Fruit fly (Drosophila melanogaster) whole organism, embryonic: ENCODE measurements around the gene ara.

ENCODE experiments used
- Atf-2 ChIP-seq: fragments of 200-800 bp; sonication (Bioruptor generic); optimal IDR thresholded peaks from 2 replicates; lab custom pipeline; 2016; ENCODE audit warnings: missing biosample characterization, missing genetic modification characterization
- Bgb ChIP-seq: fragments of 200-800 bp; sonication (Bioruptor generic); IDR thresholded peaks from 2 replicates; pipeline ENCODE4 v1.3.6; 2022; ENCODE audit warnings: missing biosample characterization, missing genetic modification characterization; ENCODE audit not compliant: partially characterized antibody
- Blimp-1 ChIP-seq: fragments of 200-800 bp; sonication (Bioruptor generic); optimal IDR thresholded peaks from 3 replicates; lab custom pipeline; 2018; ENCODE audit warnings: missing biosample characterization, missing genetic modification characterization, mild to moderate bottlenecking, moderate library complexity, missing genetic modification reagents
- CG10959 ChIP-seq: fragments of 200-800 bp; sonication (Bioruptor generic); IDR thresholded peaks from 2 replicates; pipeline ENCODE4 v1.3.6; 2022; ENCODE audit warnings: missing biosample characterization, missing genetic modification characterization
- CG11560 ChIP-seq: fragments of 200-800 bp; sonication (Bioruptor generic); IDR thresholded peaks from 3 replicates; pipeline ENCODE4 v1.3.6; 2022; ENCODE audit warnings: missing biosample characterization, missing genetic modification characterization
- CG13424 ChIP-seq: fragments of 200-800 bp; sonication (Bioruptor generic); optimal IDR thresholded peaks from 2 replicates; lab custom pipeline; 2019; ENCODE audit warnings: missing biosample characterization, mild to moderate bottlenecking, missing genetic modification characterization, moderate library complexity
- CG16863 ChIP-seq: fragments of 200-800 bp; sonication (Bioruptor generic); optimal IDR thresholded peaks from 3 replicates; lab custom pipeline; 2016; ENCODE audit warnings: missing biosample characterization, missing genetic modification characterization
- CG17612 ChIP-seq: fragments of 200-800 bp; sonication (Bioruptor generic); IDR thresholded peaks from 2 replicates; pipeline ENCODE4 v1.3.6; 2022; ENCODE audit warnings: missing biosample characterization, missing genetic modification characterization
- CG17802 ChIP-seq: fragments of 200-800 bp; sonication (Bioruptor generic); optimal IDR thresholded peaks from 2 replicates; lab custom pipeline; 2018; ENCODE audit warnings: missing biosample characterization, mild to moderate bottlenecking, missing genetic modification characterization, moderate library complexity
- CG1792 ChIP-seq: fragments of 200-800 bp; sonication (Bioruptor generic); optimal IDR thresholded peaks from 2 replicates; lab custom pipeline; 2016; ENCODE audit warnings: missing biosample characterization, missing genetic modification characterization
- CG1832 ChIP-seq: fragments of 200-800 bp; sonication (Bioruptor generic); optimal IDR thresholded peaks from 2 replicates; lab custom pipeline; 2017; ENCODE audit warnings: missing biosample characterization, mild to moderate bottlenecking, missing genetic modification characterization, inconsistent platforms
- CG3847 ChIP-seq: fragments of 200-800 bp; sonication (Bioruptor generic); IDR thresholded peaks from 2 replicates; pipeline ENCODE4 v1.3.6; 2022; ENCODE audit warnings: missing biosample characterization, missing genetic modification characterization
- CG4730 ChIP-seq: fragments of 200-800 bp; sonication (Bioruptor generic); IDR thresholded peaks from 2 replicates; pipeline ENCODE4 v1.3.6; 2022; ENCODE audit warnings: missing biosample characterization, missing genetic modification characterization
- CG6272 ChIP-seq: fragments of 200-800 bp; sonication (Bioruptor generic); IDR thresholded peaks from 2 replicates; pipeline ENCODE4 v1.3.6; 2022; ENCODE audit warnings: missing biosample characterization, missing genetic modification characterization
- CG6683 ChIP-seq: fragments of 200-800 bp; sonication (Bioruptor generic); optimal IDR thresholded peaks from 2 replicates; lab custom pipeline; 2017; ENCODE audit warnings: missing biosample characterization, mild to moderate bottlenecking, missing genetic modification characterization, missing genetic modification reagents
- CG7357 ChIP-seq: fragments of 200-800 bp; sonication (Bioruptor generic); IDR thresholded peaks from 3 replicates; pipeline ENCODE4 v1.3.6; 2022; ENCODE audit warnings: missing biosample characterization, missing genetic modification characterization
- CG7786 ChIP-seq: fragments of 200-800 bp; sonication (Bioruptor generic); optimal IDR thresholded peaks from 2 replicates; lab custom pipeline; 2016; ENCODE audit warnings: missing biosample characterization, missing genetic modification characterization
- CG9437 ChIP-seq: fragments of 200-800 bp; sonication (Bioruptor generic); optimal IDR thresholded peaks from 2 replicates; lab custom pipeline; 2018; ENCODE audit warnings: missing biosample characterization, mild to moderate bottlenecking, missing genetic modification characterization
- D19A ChIP-seq: fragments of 200-800 bp; optimal IDR thresholded peaks from 3 replicates; lab custom pipeline; 2019; ENCODE audit warnings: missing biosample characterization, mild to moderate bottlenecking, missing genetic modification characterization, moderate library complexity
- Dad ChIP-seq: fragments of 200-800 bp; sonication (Bioruptor generic); optimal IDR thresholded peaks from 3 replicates; lab custom pipeline; 2016; ENCODE audit warnings: missing biosample characterization, missing genetic modification characterization
- Dll ChIP-seq: fragments of 200-800 bp; sonication (Bioruptor generic); IDR thresholded peaks from 4 replicates; pipeline ENCODE4 v1.3.6; 2022; ENCODE audit warnings: missing biosample characterization, missing genetic modification characterization; ENCODE audit not compliant: partially characterized antibody
- GATAe ChIP-seq: fragments of 200-800 bp; sonication (Bioruptor generic); conservative IDR thresholded peaks from 2 replicates; pipeline ENCODE4 v1.3.6; 2022; ENCODE audit warnings: missing biosample characterization, missing genetic modification characterization
- H15 ChIP-seq: fragments of 200-800 bp; sonication (Bioruptor generic); IDR thresholded peaks from 3 replicates; pipeline ENCODE4 v1.3.6; 2022; ENCODE audit warnings: missing biosample characterization, missing genetic modification characterization
- HLH3B ChIP-seq: fragments of 200-800 bp; sonication (Bioruptor generic); IDR thresholded peaks from 2 replicates; pipeline ENCODE4 v1.3.6; 2022; ENCODE audit warnings: missing biosample characterization, missing genetic modification characterization
- Hsf ChIP-seq: fragments of 200-800 bp; sonication (Bioruptor generic); optimal IDR thresholded peaks from 3 replicates; lab custom pipeline; 2016; ENCODE audit warnings: missing biosample characterization, missing genetic modification characterization
- Lpt ChIP-seq: fragments of >200 bp; optimal IDR thresholded peaks from 2 replicates; lab custom pipeline; 2018; ENCODE audit warnings: missing biosample characterization, missing genetic modification characterization
- Meics ChIP-seq: fragments of 200-800 bp; sonication (Bioruptor generic); optimal IDR thresholded peaks from 2 replicates; lab custom pipeline; 2017; ENCODE audit warnings: missing biosample characterization, mild to moderate bottlenecking, missing genetic modification characterization
- Nf-YB ChIP-seq: fragments of 200-800 bp; sonication (Bioruptor generic); optimal IDR thresholded peaks from 3 replicates; lab custom pipeline; 2019; ENCODE audit warnings: missing biosample characterization, mild to moderate bottlenecking, missing genetic modification characterization, moderate library complexity
- NfI ChIP-seq: fragments of 200-800 bp; sonication (Bioruptor generic); optimal IDR thresholded peaks from 3 replicates; lab custom pipeline; 2018; ENCODE audit warnings: missing biosample characterization, mild to moderate bottlenecking, missing genetic modification characterization, moderate library complexity
- Pdp1 ChIP-seq, 2 experiments: fragments of 200-800 bp; sonication (Bioruptor generic); optimal IDR thresholded peaks; 3 replicates each; lab custom pipeline; 2016; ENCODE audit warnings: missing biosample characterization in 2 of 2, missing genetic modification characterization in 2 of 2, mild to moderate bottlenecking in 1 of 2, moderate library complexity in 1 of 2
- Spps ChIP-seq: fragments of 200-800 bp; sonication (Bioruptor generic); optimal IDR thresholded peaks from 2 replicates; lab custom pipeline; 2018; ENCODE audit warnings: missing biosample characterization, mild to moderate bottlenecking, missing genetic modification characterization
- Stat92E ChIP-seq, 3 experiments: fragments of >200 bp in 2 of 3; fragments of 200-800 bp in 1 of 3; sonication (Bioruptor generic) in 1 of 3; optimal IDR thresholded peaks; 2 replicates each; lab custom pipeline; 2017 to 2019; ENCODE audit warnings: missing biosample characterization in 3 of 3, missing genetic modification characterization in 3 of 3, mild to moderate bottlenecking in 1 of 3, moderate library complexity in 1 of 3
- Xbp1 ChIP-seq: fragments of 200-800 bp; sonication (Bioruptor generic); optimal IDR thresholded peaks from 3 replicates; lab custom pipeline; 2016; ENCODE audit warnings: missing biosample characterization, mild to moderate bottlenecking, missing genetic modification characterization
- ac ChIP-seq: fragments of 200-800 bp; sonication (Bioruptor generic); optimal IDR thresholded peaks from 3 replicates; lab custom pipeline; 2017; ENCODE audit warnings: missing biosample characterization, mild to moderate bottlenecking, missing genetic modification characterization
- al ChIP-seq: fragments of 200-800 bp; sonication (Bioruptor generic); IDR thresholded peaks from 2 replicates; pipeline ENCODE4 v1.3.6; 2022; ENCODE audit warnings: missing biosample characterization, missing genetic modification characterization
- br ChIP-seq: fragments of >200 bp; optimal IDR thresholded peaks from 2 replicates; lab custom pipeline; 2017
- bsh ChIP-seq, 2 experiments: fragments of 200-800 bp; sonication (Bioruptor generic); optimal IDR thresholded peaks; 2 replicates each; lab custom pipeline; 2017 to 2018; ENCODE audit warnings: mild to moderate bottlenecking in 2 of 2, missing biosample characterization in 2 of 2, missing genetic modification characterization in 2 of 2, moderate library complexity in 1 of 2
- chn ChIP-seq: fragments of 200-800 bp; sonication (Bioruptor generic); optimal IDR thresholded peaks from 2 replicates; lab custom pipeline; 2016; ENCODE audit warnings: missing biosample characterization, missing genetic modification characterization
- dmrt11E ChIP-seq: fragments of 200-800 bp; sonication (Bioruptor generic); optimal IDR thresholded peaks from 3 replicates; lab custom pipeline; 2018; ENCODE audit warnings: missing biosample characterization, mild to moderate bottlenecking, missing genetic modification characterization, moderate library complexity
- eyg ChIP-seq: fragments of 200-800 bp; sonication (Bioruptor generic); optimal IDR thresholded peaks from 3 replicates; lab custom pipeline; 2016; ENCODE audit warnings: missing biosample characterization, missing genetic modification characterization
- hb ChIP-seq: fragments of 200-800 bp; sonication (Bioruptor generic); IDR thresholded peaks from 3 replicates; pipeline ENCODE4 v1.3.6; 2022; ENCODE audit warnings: missing biosample characterization, missing genetic modification characterization; ENCODE audit not compliant: partially characterized antibody
- hbn ChIP-seq: fragments of 200-800 bp; sonication (Bioruptor generic); IDR thresholded peaks from 2 replicates; pipeline ENCODE4 v1.3.6; 2022; ENCODE audit warnings: missing biosample characterization, missing genetic modification characterization; ENCODE audit not compliant: partially characterized antibody
- lbe ChIP-seq: fragments of 200-800 bp; sonication (Bioruptor generic); optimal IDR thresholded peaks from 2 replicates; lab custom pipeline; 2016; ENCODE audit warnings: missing biosample characterization, mild to moderate bottlenecking, missing genetic modification characterization
- mam ChIP-seq: fragments of 200-800 bp; sonication (Bioruptor generic); optimal IDR thresholded peaks from 3 replicates; lab custom pipeline; 2016; ENCODE audit warnings: missing biosample characterization, missing genetic modification characterization
- rib ChIP-seq: fragments of 200-800 bp; sonication (Bioruptor generic); IDR thresholded peaks from 2 replicates; pipeline ENCODE4 v1.3.6; 2022; ENCODE audit warnings: missing biosample characterization, missing genetic modification characterization
- schlank ChIP-seq: fragments of 200-800 bp; sonication (Bioruptor generic); optimal IDR thresholded peaks from 2 replicates; lab custom pipeline; 2018; ENCODE audit warnings: missing biosample characterization, mild to moderate bottlenecking, missing genetic modification characterization
- slp2 ChIP-seq: fragments of 200-800 bp; sonication (Bioruptor generic); optimal IDR thresholded peaks from 2 replicates; lab custom pipeline; 2016; ENCODE audit warnings: missing biosample characterization, missing genetic modification characterization
- so ChIP-seq: fragments of 200-800 bp; sonication (Bioruptor generic); IDR thresholded peaks from 3 replicates; pipeline ENCODE4 v1.3.6; 2022; ENCODE audit warnings: missing biosample characterization, missing genetic modification characterization
- sqz ChIP-seq: fragments of 200-800 bp; sonication (Bioruptor generic); optimal IDR thresholded peaks from 3 replicates; lab custom pipeline; 2018; ENCODE audit warnings: missing biosample characterization, mild to moderate bottlenecking, missing genetic modification characterization
- vvl ChIP-seq: fragments of 200-800 bp; sonication (Bioruptor generic); IDR thresholded peaks from 2 replicates; pipeline ENCODE4 v1.3.6; 2022; ENCODE audit warnings: missing biosample characterization, missing genetic modification characterization
- zfh1 ChIP-seq: fragments of 200-800 bp; sonication (Bioruptor generic); IDR thresholded peaks from 3 replicates; pipeline ENCODE4 v1.3.6; 2022; ENCODE audit warnings: missing biosample characterization, missing genetic modification characterization

Gene ara

DNA sequence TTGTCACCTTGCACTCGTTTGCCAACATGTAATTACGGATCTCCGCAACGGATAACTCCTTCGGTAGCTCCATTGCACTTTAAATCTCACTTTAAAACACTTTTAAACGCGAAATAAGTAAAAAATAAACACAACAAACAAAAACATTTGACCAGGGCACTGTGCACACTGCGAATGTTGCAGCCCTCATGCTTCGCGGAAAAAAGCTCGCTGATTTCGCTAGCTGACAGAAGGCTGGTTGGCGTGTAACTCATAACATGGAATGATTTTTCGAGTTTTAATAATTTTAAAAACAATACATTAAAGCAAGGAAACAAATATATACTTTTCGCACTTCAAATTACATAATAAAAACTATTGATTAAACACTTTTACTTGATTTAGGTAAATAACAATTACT lies 8.1 kb upstream of the ara start, which contains the start of gene sowah (continued):
- TF ChIP-seq D19A (tag; lab: Kevin White, UChicago) (peak; percentile 33), CG7357 (no peak), schlank (tag; lab: Kevin White, UChicago) (no peak), lbe (no peak), Hsf (GFP tag; lab: Kevin White, UChicago) (peak; percentile 53), br (lab: Kevin White, UChicago) (no peak), Blimp-1 (GFP tag; lab: Kevin White, UChicago) (peak; percentile 30), sqz (GFP tag; lab: Kevin White, UChicago) (peak; percentile 24), hbn (GFP tag; lab: Robert Waterston, UW) (no peak), CG4730 (no peak), CG13424 (peak; percentile 34), CG6272 (GFP tag; lab: Robert Waterston, UW) (peak; percentile 60; the same call in 1 of the 2 replicates), al (GFP tag; lab: Robert Waterston, UW) (no peak), CG9437 (no peak), dmrt11E (tag; lab: Kevin White, UChicago) (peak; percentile 28), CG11560 (tag; lab: Robert Waterston, UW) (no peak), Meics (GFP tag; lab: Kevin White, UChicago) (peak; percentile 42), Spps (no peak), CG10959 (GFP tag; lab: Robert Waterston, UW) (peak; percentile 7; the same call in 1 of the 2 replicates), GATAe (GFP tag; lab: Robert Waterston, UW) (no peak), CG6683 (GFP tag; lab: Kevin White, UChicago) (no peak), Dad (peak; percentile 19), slp2 (GFP tag; lab: Kevin White, UChicago) (peak; percentile 25), H15 (no peak), CG17612 (GFP tag; lab: Robert Waterston, UW) (no peak), Nf-YB (GFP tag; lab: Kevin White, UChicago) (peak; percentile 48), chn (GFP tag; lab: Kevin White, UChicago) (peak; percentile 31), CG17802 (peak; percentile 33), Atf-2 (GFP tag; lab: Kevin White, UChicago) (peak; percentile 39), Dll (GFP tag; lab: Robert Waterston, UW) (0 out of 4 replicates have a peak, but pooled peaks have one; percentile 22), rib (GFP tag; lab: Robert Waterston, UW) (0 out of 2 replicates have a peak, but pooled peaks have one; percentile 36), Lpt (GFP tag; lab: Kevin White, UChicago) (no peak), eyg (GFP tag; lab: Kevin White, UChicago) (no peak), bsh (GFP tag; optimal IDR thresholded peaks at IDR 0.05; lab: Kevin White, UChicago) (peak in 1 of 2 experiments; percentile 15), zfh1 (GFP tag; lab: Robert Waterston, UW) (peak; percentile 62; the same call in 2 of the 3 replicates), CG1832 (no peak), hb (GFP tag; lab: Robert Waterston, UW) (no peak), CG1792 (GFP tag; lab: Kevin White, UChicago) (peak; percentile 38), Pdp1 (GFP tag; optimal IDR thresholded peaks at IDR 0.05; lab: Kevin White, UChicago) (peak; percentile 40 to 44), mam (peak; percentile 58), Bgb (peak; percentile 25; the same call in 1 of the 2 replicates), Stat92E (GFP tag; optimal IDR thresholded peaks at IDR 0.05; lab: Kevin White, UChicago) (no peak), so (GFP tag; lab: Robert Waterston, UW) (no peak), ac (no peak), CG7786 (GFP tag; lab: Kevin White, UChicago) (peak; percentile 43), CG16863 (GFP tag; lab: Kevin White, UChicago) (no peak), CG3847 (GFP tag; lab: Robert Waterston, UW) (peak; percentile 35; the same call in 1 of the 2 replicates), Xbp1 (peak; percentile 59), HLH3B (GFP tag; lab: Robert Waterston, UW) (peak; percentile 7; the same call in 1 of the 2 replicates), NfI (GFP tag; lab: Kevin White, UChicago) (peak; percentile 44), vvl (peak; percentile 65; the same call in 1 of the 2 replicates)
